Fruit fly (Drosophila melanogaster) whole organism, embryonic: ENCODE data around the gene Not10.

ENCODE experiments used
- ATbp ChIP-seq: fragments of 200-800 bp; sonication (Bioruptor generic); optimal IDR thresholded peaks from 2 replicates; lab custom pipeline; 2017; ENCODE audit warnings: missing biosample characterization, mild to moderate bottlenecking, missing genetic modification characterization, missing genetic modification reagents
- Adf1 ChIP-seq: fragments of 200-800 bp; sonication (Bioruptor generic); IDR thresholded peaks from 2 replicates; pipeline ENCODE4 v1.3.6; 2022; ENCODE audit warnings: missing biosample characterization, missing genetic modification characterization
- C15 ChIP-seq: fragments of 200-800 bp; sonication (Bioruptor generic); IDR thresholded peaks from 3 replicates; pipeline ENCODE4 v1.3.6; 2022; ENCODE audit warnings: missing biosample characterization, missing genetic modification characterization
- CG10321 ChIP-seq: fragments of 200-800 bp; sonication (Bioruptor generic); IDR thresholded peaks from 2 replicates; pipeline ENCODE4 v1.3.6; 2022; ENCODE audit warnings: missing biosample characterization, missing genetic modification characterization
- CG11398 ChIP-seq: fragments of 200-800 bp; sonication (Bioruptor generic); optimal IDR thresholded peaks from 2 replicates; lab custom pipeline; 2016; ENCODE audit warnings: missing biosample characterization, missing genetic modification characterization
- CG1233 ChIP-seq: fragments of 200-800 bp; sonication (Bioruptor generic); optimal IDR thresholded peaks from 4 replicates; lab custom pipeline; 2018; ENCODE audit warnings: missing biosample characterization, mild to moderate bottlenecking, missing genetic modification characterization
- CG12391 ChIP-seq: fragments of 200-800 bp; sonication (Bioruptor generic); optimal IDR thresholded peaks from 3 replicates; lab custom pipeline; 2018; ENCODE audit warnings: missing biosample characterization, mild to moderate bottlenecking, missing genetic modification characterization, moderate library complexity
- CG15011 ChIP-seq: fragments of 200-800 bp; sonication (Bioruptor generic); optimal IDR thresholded peaks from 3 replicates; lab custom pipeline; 2018; ENCODE audit warnings: missing biosample characterization, mild to moderate bottlenecking, missing genetic modification characterization
- CG16813 ChIP-seq: fragments of 200-800 bp; sonication (Bioruptor generic); IDR thresholded peaks from 3 replicates; pipeline ENCODE4 v1.3.6; 2022; ENCODE audit warnings: missing biosample characterization, missing genetic modification characterization; ENCODE audit not compliant: partially characterized antibody
- CG1832 ChIP-seq: fragments of 200-800 bp; sonication (Bioruptor generic); optimal IDR thresholded peaks from 2 replicates; lab custom pipeline; 2017; ENCODE audit warnings: missing biosample characterization, mild to moderate bottlenecking, missing genetic modification characterization, inconsistent platforms
- CG2712 ChIP-seq: fragments of 200-800 bp; optimal IDR thresholded peaks from 3 replicates; lab custom pipeline; 2019; ENCODE audit warnings: missing biosample characterization, mild to moderate bottlenecking, missing genetic modification characterization, moderate library complexity
- CG30403 ChIP-seq: fragments of 200-800 bp; sonication (Bioruptor generic); optimal IDR thresholded peaks from 3 replicates; lab custom pipeline; 2016; ENCODE audit warnings: missing biosample characterization, missing genetic modification characterization
- CG31365 ChIP-seq: fragments of 200-800 bp; sonication (Bioruptor generic); optimal IDR thresholded peaks from 2 replicates; lab custom pipeline; 2018; ENCODE audit warnings: missing biosample characterization, mild to moderate bottlenecking, missing genetic modification characterization
- CG32772 ChIP-seq: fragments of 200-800 bp; sonication (Bioruptor generic); IDR thresholded peaks from 2 replicates; pipeline ENCODE4 v1.3.6; 2022; ENCODE audit warnings: missing biosample characterization, missing genetic modification characterization
- CG34376 ChIP-seq: fragments of 200-800 bp; sonication (Bioruptor generic); optimal IDR thresholded peaks from 2 replicates; lab custom pipeline; 2018; ENCODE audit warnings: missing biosample characterization, mild to moderate bottlenecking, missing genetic modification characterization
- CG34422 ChIP-seq: fragments of 200-800 bp; sonication (Bioruptor generic); IDR thresholded peaks from 3 replicates; pipeline ENCODE4 v1.3.6; 2022; ENCODE audit warnings: missing biosample characterization, missing genetic modification characterization
- CG43689 ChIP-seq: fragments of 200-800 bp; sonication (Bioruptor generic); IDR thresholded peaks from 2 replicates; pipeline ENCODE4 v1.3.6; 2022; ENCODE audit warnings: missing biosample characterization, missing genetic modification characterization
- CG6689 ChIP-seq: fragments of 200-800 bp; sonication (Bioruptor generic); IDR thresholded peaks from 2 replicates; pipeline ENCODE4 v1.3.6; 2022; ENCODE audit warnings: missing biosample characterization, missing genetic modification characterization
- CG7928 ChIP-seq: fragments of 200-800 bp; sonication (Bioruptor generic); optimal IDR thresholded peaks from 2 replicates; lab custom pipeline; 2017; ENCODE audit warnings: missing biosample characterization, mild to moderate bottlenecking, missing genetic modification characterization
- CG7987 ChIP-seq: fragments of 200-800 bp; sonication (Bioruptor generic); optimal IDR thresholded peaks from 2 replicates; lab custom pipeline; 2018; ENCODE audit warnings: missing biosample characterization, mild to moderate bottlenecking, missing genetic modification characterization, moderate library complexity
- CG8478 ChIP-seq: fragments of >200 bp; optimal IDR thresholded peaks from 2 replicates; lab custom pipeline; 2018
- CG8765 ChIP-seq: fragments of 200-800 bp; sonication (Bioruptor generic); IDR thresholded peaks from 2 replicates; pipeline ENCODE4 v1.3.6; 2022; ENCODE audit warnings: missing biosample characterization, missing genetic modification characterization
- CoRest ChIP-seq: fragments of 200-800 bp; sonication (Bioruptor generic); optimal IDR thresholded peaks from 3 replicates; lab custom pipeline; 2018; ENCODE audit warnings: missing biosample characterization, mild to moderate bottlenecking, missing genetic modification characterization, moderate library complexity
- Elba2 ChIP-seq: fragments of 200-800 bp; sonication (Bioruptor generic); optimal IDR thresholded peaks from 3 replicates; lab custom pipeline; 2016; ENCODE audit warnings: missing biosample characterization, missing genetic modification characterization
- HmgD ChIP-seq: fragments of 200-800 bp; sonication (Bioruptor generic); optimal IDR thresholded peaks from 3 replicates; lab custom pipeline; 2016; ENCODE audit warnings: missing biosample characterization, missing genetic modification characterization
- Mad ChIP-seq: fragments of 200-800 bp; sonication (Bioruptor generic); optimal IDR thresholded peaks from 2 replicates; lab custom pipeline; 2016; ENCODE audit warnings: missing biosample characterization, missing genetic modification characterization
- Max ChIP-seq: fragments of 200-800 bp; sonication (Bioruptor generic); optimal IDR thresholded peaks from 2 replicates; lab custom pipeline; 2016; ENCODE audit warnings: missing biosample characterization, mild to moderate bottlenecking, missing genetic modification characterization
- Opbp ChIP-seq: fragments of 200-800 bp; sonication (Bioruptor generic); IDR thresholded peaks from 3 replicates; pipeline ENCODE4 v1.3.6; 2022; ENCODE audit warnings: missing biosample characterization, missing genetic modification characterization; ENCODE audit not compliant: partially characterized antibody
- Tbp ChIP-seq: fragments of >200 bp; optimal IDR thresholded peaks from 2 replicates; lab custom pipeline; 2018; ENCODE audit warnings: missing biosample characterization, missing genetic modification characterization
- Vsx1 ChIP-seq: fragments of 200-800 bp; sonication (Bioruptor generic); optimal IDR thresholded peaks from 2 replicates; lab custom pipeline; 2017; ENCODE audit warnings: missing biosample characterization, mild to moderate bottlenecking, missing genetic modification characterization, missing genetic modification reagents
- ac ChIP-seq: fragments of 200-800 bp; sonication (Bioruptor generic); optimal IDR thresholded peaks from 3 replicates; lab custom pipeline; 2017; ENCODE audit warnings: missing biosample characterization, mild to moderate bottlenecking, missing genetic modification characterization
- ash1 ChIP-seq: fragments of 200-800 bp; sonication (Bioruptor generic); optimal IDR thresholded peaks from 2 replicates; lab custom pipeline; 2018; ENCODE audit warnings: missing biosample characterization, mild to moderate bottlenecking, missing genetic modification characterization
- croc ChIP-seq: fragments of 200-800 bp; sonication (Bioruptor generic); conservative IDR thresholded peaks from 3 replicates; pipeline ENCODE4 v1.3.6; 2022; ENCODE audit warnings: missing biosample characterization, missing genetic modification characterization
- esg ChIP-seq: fragments of 200-800 bp; sonication (Bioruptor generic); conservative IDR thresholded peaks from 2 replicates; pipeline ENCODE4 v1.3.6; 2022; ENCODE audit warnings: missing biosample characterization, missing genetic modification characterization
- fd102C ChIP-seq: fragments of 200-800 bp; sonication (Bioruptor generic); optimal IDR thresholded peaks from 2 replicates; lab custom pipeline; 2018; ENCODE audit warnings: missing biosample characterization, mild to moderate bottlenecking, missing genetic modification characterization, moderate library complexity
- gsb ChIP-seq: fragments of 200-800 bp; sonication (Bioruptor generic); IDR thresholded peaks from 2 replicates; pipeline ENCODE4 v1.3.6; 2022; ENCODE audit warnings: missing biosample characterization, missing genetic modification characterization
- gsb-n ChIP-seq: fragments of 200-800 bp; sonication (Bioruptor generic); optimal IDR thresholded peaks from 3 replicates; lab custom pipeline; 2018; ENCODE audit warnings: missing biosample characterization, mild to moderate bottlenecking, missing genetic modification characterization
- her ChIP-seq: fragments of 200-800 bp; sonication (Bioruptor generic); optimal IDR thresholded peaks from 2 replicates; lab custom pipeline; 2016; ENCODE audit warnings: missing biosample characterization, missing genetic modification characterization
- hkb ChIP-seq, 2 experiments: fragments of 200-800 bp in 1 of 2; fragments of >200 bp in 1 of 2; sonication (Bioruptor generic) in 1 of 2; IDR thresholded peaks in 1 of 2; optimal IDR thresholded peaks in 1 of 2; 2 replicates each; pipeline versions ENCODE4 v1.3.6 to Lab custom; 2017 to 2022; ENCODE audit warnings: missing biosample characterization in 1 of 2, missing genetic modification characterization in 1 of 2
- jumu ChIP-seq: fragments of 200-800 bp; sonication (Bioruptor generic); optimal IDR thresholded peaks from 3 replicates; lab custom pipeline; 2016; ENCODE audit warnings: missing biosample characterization, missing genetic modification characterization
- kay ChIP-seq: fragments of 200-800 bp; sonication (Bioruptor generic); optimal IDR thresholded peaks from 2 replicates; lab custom pipeline; 2016; ENCODE audit warnings: missing biosample characterization, missing genetic modification characterization
- klu ChIP-seq: fragments of 200-800 bp; sonication (Bioruptor generic); IDR thresholded peaks from 2 replicates; pipeline ENCODE4 v1.3.6; 2022; ENCODE audit warnings: missing biosample characterization, missing genetic modification characterization
- kni ChIP-seq: fragments of 200-800 bp; sonication (Bioruptor generic); optimal IDR thresholded peaks from 3 replicates; lab custom pipeline; 2017; ENCODE audit warnings: mild to moderate bottlenecking, missing biosample characterization, missing genetic modification reagents, missing genetic modification characterization
- odd ChIP-seq: fragments of 200-800 bp; sonication (Bioruptor generic); optimal IDR thresholded peaks from 2 replicates; lab custom pipeline; 2017; ENCODE audit warnings: missing biosample characterization, mild to moderate bottlenecking, missing genetic modification characterization
- pan ChIP-seq, 4 experiments: fragments of >200 bp in 3 of 4; fragments of 200-800 bp in 1 of 4; sonication (Bioruptor generic) in 1 of 4; optimal IDR thresholded peaks in 3 of 4; IDR thresholded peaks in 1 of 4; 2 replicates each; pipeline versions ENCODE4 v1.3.6 to Lab custom; 2017 to 2022; ENCODE audit warnings: missing biosample characterization in 2 of 4, missing genetic modification characterization in 2 of 4, mixed read lengths in 1 of 4
- sens ChIP-seq: fragments of 200-800 bp; sonication (Bioruptor generic); peaks from one replicate; lab custom pipeline; 2016; ENCODE audit warnings: missing biosample characterization, missing genetic modification characterization
- sens-2 ChIP-seq: fragments of 200-800 bp; sonication (Bioruptor generic); IDR thresholded peaks from 2 replicates; pipeline ENCODE4 v1.3.6; 2022; ENCODE audit warnings: missing biosample characterization, missing genetic modification characterization
- sim ChIP-seq: fragments of 200-800 bp; sonication (Bioruptor generic); IDR thresholded peaks from 2 replicates; pipeline ENCODE4 v1.3.6; 2022; ENCODE audit warnings: missing biosample characterization, missing genetic modification characterization
- so ChIP-seq: fragments of 200-800 bp; sonication (Bioruptor generic); IDR thresholded peaks from 3 replicates; pipeline ENCODE4 v1.3.6; 2022; ENCODE audit warnings: missing biosample characterization, missing genetic modification characterization
- trem ChIP-seq: fragments of 200-800 bp; optimal IDR thresholded peaks from 3 replicates; lab custom pipeline; 2019; ENCODE audit warnings: missing biosample characterization, mild to moderate bottlenecking, missing genetic modification characterization, moderate library complexity
- zen ChIP-seq: fragments of 200-800 bp; sonication (Bioruptor generic); optimal IDR thresholded peaks from 3 replicates; lab custom pipeline; 2018; ENCODE audit warnings: missing biosample characterization, mild to moderate bottlenecking, missing genetic modification characterization, moderate library complexity

Gene Not10

dm6 chr3R:12627691-12628148 is 2.7 kb upstream of the Not10 start, which contains the start of the genes Vha55 and Snx3 (continued):
- TF ChIP-seq her (peak; percentile 89), esg (GFP tag; lab: Robert Waterston, UW) (no peak), CG15011 (no peak), hkb (optimal IDR thresholded peaks at IDR 0.05; lab: Kevin White, UChicago) (peak; percentile 69), hkb (GFP tag; IDR thresholded peaks at IDR 0.05; lab: Robert Waterston, UW) (no peak), CG1233 (GFP tag; lab: Kevin White, UChicago) (peak; percentile 32), zen (peak; percentile 58), CG34376 (peak; percentile 46), CG34422 (GFP tag; lab: Robert Waterston, UW) (no peak), so (GFP tag; lab: Robert Waterston, UW) (no peak), CG8765 (GFP tag; lab: Robert Waterston, UW) (no peak), ac (GFP tag; lab: Kevin White, UChicago) (no peak), CG1832 (GFP tag; lab: Kevin White, UChicago) (no peak), CG32772 (GFP tag; lab: Robert Waterston, UW) (no peak), Adf1 (GFP tag; lab: Robert Waterston, UW) (no peak), CG2712 (tag; lab: Kevin White, UChicago) (peak; percentile 54), Elba2 (no peak), HmgD (peak; percentile 96), CG30403 (GFP tag; lab: Kevin White, UChicago) (peak; percentile 80), CG7928 (GFP tag; lab: Kevin White, UChicago) (peak; percentile 60), gsb-n (tag; lab: Kevin White, UChicago) (peak; percentile 55), fd102C (GFP tag; lab: Kevin White, UChicago) (no peak), ash1 (GFP tag; lab: Kevin White, UChicago) (peak; percentile 82), Max (peak; percentile 70), CG31365 (tag; lab: Kevin White, UChicago) (peak; percentile 52), CG7987 (peak; percentile 88), kay (peak; percentile 90), CG12391 (peak; percentile 68), CG11398 (GFP tag; lab: Kevin White, UChicago) (peak; percentile 58), gsb (GFP tag; lab: Robert Waterston, UW) (no peak), Tbp (GFP tag; lab: Kevin White, UChicago) (no peak), trem (tag; lab: Kevin White, UChicago) (peak; percentile 91), CG16813 (GFP tag; lab: Robert Waterston, UW) (no peak), CG8478 (lab: Kevin White, UChicago) (peak; percentile 82), croc (GFP tag; lab: Robert Waterston, UW) (peak; percentile 31; the same call in 2 of the 3 replicates), C15 (GFP tag; lab: Robert Waterston, UW) (no peak), Opbp (GFP tag; lab: Robert Waterston, UW) (no peak), CG10321 (GFP tag; lab: Robert Waterston, UW) (no peak), klu (GFP tag; lab: Robert Waterston, UW) (no peak), sens-2 (GFP tag; lab: Robert Waterston, UW) (no peak), CoRest (tag; lab: Kevin White, UChicago) (peak; percentile 47), Mad (peak; percentile 71), ATbp (no peak), kni (GFP tag; lab: Kevin White, UChicago) (no peak), CG6689 (GFP tag; lab: Robert Waterston, UW) (no peak), jumu (GFP tag; lab: Kevin White, UChicago) (peak; percentile 91), Vsx1 (GFP tag; lab: Kevin White, UChicago) (no peak), pan (optimal IDR thresholded peaks at IDR 0.05; lab: Kevin White, UChicago) (no peak), pan (GFP tag; optimal IDR thresholded peaks at IDR 0.05 in 1 of 2, IDR thresholded peaks at IDR 0.05 in 1 of 2) (no peak), CG43689 (GFP tag; lab: Robert Waterston, UW) (no peak), odd (GFP tag; lab: Kevin White, UChicago) (no peak), sens (GFP tag; lab: Kevin White, UChicago) (peak; percentile 92), sim (GFP tag; lab: Robert Waterston, UW) (no peak)
